Worm (Caenorhabditis elegans) whole organism, mixed stage, embryonic: Measurements from ENCODE around the gene T25F10.1.

ENCODE experiments used
- ceh-43 ChIP-seq: fragments of 200-800 bp; sonication (Bioruptor generic); optimal IDR thresholded peaks from 2 replicates; lab custom pipeline; 2018; ENCODE audit warnings: mild to moderate bottlenecking, missing genetic modification characterization, moderate library complexity, missing compliant biosample characterization
- cnd-1 ChIP-seq: fragments of 200-800 bp; sonication (Bioruptor generic); optimal IDR thresholded peaks from 2 replicates; lab custom pipeline; 2018; ENCODE audit warnings: mild to moderate bottlenecking, missing genetic modification characterization, missing compliant biosample characterization
- elt-3 ChIP-seq: fragments of 150-350 bp; optimal IDR thresholded peaks from 2 replicates; lab custom pipeline; 2014; ENCODE audit warnings: missing biosample characterization, missing genetic modification characterization
- hlh-1 ChIP-seq: fragments of 150-350 bp; optimal IDR thresholded peaks from 2 replicates; lab custom pipeline; 2014; ENCODE audit warnings: missing biosample characterization, missing genetic modification reagents, missing genetic modification characterization
- lin-13 ChIP-seq: fragments of 150-350 bp; optimal IDR thresholded peaks from 2 replicates; lab custom pipeline; 2014; ENCODE audit warnings: missing biosample characterization, missing genetic modification characterization
- lin-32 ChIP-seq: fragments of 200-800 bp; sonication (Bioruptor generic); optimal IDR thresholded peaks from 2 replicates; lab custom pipeline; 2018; ENCODE audit warnings: mild to moderate bottlenecking, missing genetic modification characterization, missing compliant biosample characterization
- lsy-2 ChIP-seq: fragments of 150-350 bp; optimal IDR thresholded peaks from 2 replicates; lab custom pipeline; 2014; ENCODE audit warnings: missing biosample characterization, missing genetic modification characterization
- nhr-2 ChIP-seq: fragments of 150-350 bp; optimal IDR thresholded peaks from 2 replicates; lab custom pipeline; 2014; ENCODE audit warnings: missing biosample characterization, missing genetic modification characterization
- nhr-237 ChIP-seq: fragments of 150-350 bp; optimal IDR thresholded peaks from 2 replicates; lab custom pipeline; 2014; ENCODE audit warnings: missing biosample characterization, missing genetic modification characterization
- pha-4 ChIP-seq: fragments of 150-350 bp; optimal IDR thresholded peaks from 2 replicates; lab custom pipeline; 2018; ENCODE audit warnings: missing biosample characterization, missing genetic modification reagents, missing genetic modification characterization
- sem-2 ChIP-seq: fragments of 200-800 bp; sonication (Bioruptor generic); optimal IDR thresholded peaks from 2 replicates; lab custom pipeline; 2018; ENCODE audit warnings: mild to moderate bottlenecking, missing genetic modification characterization, missing compliant biosample characterization
- unc-62 ChIP-seq: fragments of 150-350 bp; optimal IDR thresholded peaks from 2 replicates; lab custom pipeline; 2014; ENCODE audit warnings: missing biosample characterization, missing genetic modification reagents, missing genetic modification characterization
- ztf-11 ChIP-seq: fragments of 150-350 bp; optimal IDR thresholded peaks from 2 replicates; lab custom pipeline; 2014; ENCODE audit warnings: missing biosample characterization, missing genetic modification characterization

- TF ChIP-seq sem-2: no peak
- TF ChIP-seq lsy-2 (tag; lab: Kevin White, UChicago): no peak
- TF ChIP-seq cnd-1 (tag; lab: Kevin White, UChicago): no peak
- no peak for TF ChIP-seq pha-4 (tag; lab: Kevin White, UChicago)
- no peak for TF ChIP-seq nhr-2 (tag; lab: Kevin White, UChicago)
- TF ChIP-seq lin-32 (GFP tag; lab: Kevin White, UChicago): no peak
- no peak for TF ChIP-seq ztf-11
- TF ChIP-seq nhr-237 (tag; lab: Kevin White, UChicago): no peak
- TF ChIP-seq ceh-43: no peak
- no peak for TF ChIP-seq unc-62 (GFP tag; lab: Kevin White, UChicago)
- peak; percentile 60 for TF ChIP-seq hlh-1 (tag; lab: Kevin White, UChicago)
- TF ChIP-seq elt-3 (tag; lab: Kevin White, UChicago): no peak
- TF ChIP-seq lin-13 (tag; lab: Kevin White, UChicago): no peak
Measured at ce11 chrV:6767576-6767975, 726 bp upstream of the T25F10.1 start.
